Fruit fly (Drosophila melanogaster) whole organism, wandering third instar larva: Measurements from ENCODE around the gene CG31496.

Experiments used
- CG9705 ChIP-seq: fragments of 200-800 bp; sonication (Bioruptor generic); optimal IDR thresholded peaks from 2 replicates; lab custom pipeline; 2018; ENCODE audit warnings: missing biosample characterization, mild to moderate bottlenecking, missing genetic modification characterization
- Jra ChIP-seq: sonication (Bioruptor generic); optimal IDR thresholded peaks from 2 replicates; lab custom pipeline; 2016; ENCODE audit warnings: missing biosample characterization, missing genetic modification characterization
- N ChIP-seq: fragments of >200 bp; optimal IDR thresholded peaks from 2 replicates; lab custom pipeline; 2018; ENCODE audit warnings: missing biosample characterization, missing external identifiers, missing genetic modification characterization
- h ChIP-seq: fragments of 200-800 bp; sonication (Bioruptor generic); optimal IDR thresholded peaks from 3 replicates; lab custom pipeline; 2016; ENCODE audit warnings: missing biosample characterization, mild to moderate bottlenecking, missing genetic modification characterization
- pan ChIP-seq: fragments of >200 bp; optimal IDR thresholded peaks from 2 replicates; lab custom pipeline; 2017
- psq ChIP-seq: fragments of 200-800 bp; sonication (Bioruptor generic); optimal IDR thresholded peaks from 3 replicates; lab custom pipeline; 2017; ENCODE audit warnings: missing biosample characterization, mild to moderate bottlenecking, missing genetic modification characterization, moderate library complexity

DNA sequence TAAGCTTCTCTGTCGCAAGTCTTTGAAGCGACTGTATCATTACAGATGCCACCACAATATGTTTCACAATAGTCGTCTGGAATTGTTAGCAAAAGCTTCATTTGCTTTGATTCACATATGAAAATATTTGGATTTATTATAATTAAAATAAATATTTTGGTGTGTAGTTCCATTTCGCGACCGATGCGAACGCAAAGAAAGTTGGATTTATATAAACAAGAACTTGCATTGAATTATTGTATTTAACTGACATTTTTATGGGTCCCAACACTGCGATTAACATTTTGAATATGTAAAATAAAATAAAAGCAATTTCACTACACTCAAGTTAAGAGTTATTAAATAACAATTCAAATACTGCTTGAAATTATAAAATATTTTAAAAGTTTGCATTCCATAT, 24.3 kb downstream of the CG31496 start, which contains the start of gene MstProx:
- TF ChIP-seq pan (no peak), N (no peak), Jra (GFP tag; lab: Kevin White, UChicago) (no peak), CG9705 (GFP tag; lab: Kevin White, UChicago) (no peak), psq (GFP tag; lab: Kevin White, UChicago) (no peak), h (GFP tag; lab: Kevin White, UChicago) (no peak)
